Fruit fly (Drosophila melanogaster) Kc167 (cell line): ENCODE data around the gene DhpD.

Experiments
- Myc ChIP-seq: fragments of >200 bp; optimal IDR thresholded peaks from 2 replicates; lab custom pipeline; 2017; ENCODE audit warnings: missing external identifiers
- Sin3A ChIP-seq: fragments of >200 bp; optimal IDR thresholded peaks from 2 replicates; lab custom pipeline; 2018; ENCODE audit warnings: missing external identifiers
- h ChIP-seq: fragments of >200 bp; optimal IDR thresholded peaks from 3 replicates; lab custom pipeline; 2018; ENCODE audit warnings: missing external identifiers
- insv ChIP-seq: fragments of >200 bp; optimal IDR thresholded peaks from 3 replicates; lab custom pipeline; 2018; ENCODE audit warnings: missing external identifiers
- psq ChIP-seq: fragments of >200 bp; optimal IDR thresholded peaks from 2 replicates; lab custom pipeline; 2017; ENCODE audit warnings: missing external identifiers
- ttk ChIP-seq: sonication (Bioruptor generic); optimal IDR thresholded peaks from 2 replicates; lab custom pipeline; 2017; ENCODE audit warnings: missing external identifiers

DhpD gene

dm6 chr3R:4229137-4229764 is at the start of gene DhpD:
Gene DhpD (minus strand): TSS chr3R:4229238.
- TF ChIP-seq h (lab: Kevin White, UChicago): no peak
- TF ChIP-seq Sin3A (lab: Kevin White, UChicago): no peak
- TF ChIP-seq ttk (lab: Kevin White, UChicago): no peak

- no peak for TF ChIP-seq Myc (lab: Kevin White, UChicago)
- TF ChIP-seq Sin3A (lab: Kevin White, UChicago): no peak
- TF ChIP-seq psq (lab: Kevin White, UChicago): no peak
- no peak for TF ChIP-seq h (lab: Kevin White, UChicago)
- TF ChIP-seq ttk (lab: Kevin White, UChicago): no peak
- TF ChIP-seq insv: no peak
These were observed 48.8 kb upstream of the DhpD start, which contains the start of gene flip for dm6 chr3R:4277828-4278227. Gene flip (minus strand): TSS chr3R:4277928.

dm6 chr3R:4268339-4268738 is 39.3 kb upstream of the DhpD start:
- TF ChIP-seq Sin3A (lab: Kevin White, UChicago) (no peak), Myc (lab: Kevin White, UChicago) (no peak), psq (lab: Kevin White, UChicago) (no peak), insv (no peak), h (lab: Kevin White, UChicago) (no peak), ttk (lab: Kevin White, UChicago) (no peak)

dm6 chr3R:4266470-4266869 is 37.4 kb upstream of the DhpD start, which contains the start of gene CG1092:
Gene CG1092 (plus strand): TSS chr3R:4266770.
- no peak for TF ChIP-seq psq (lab: Kevin White, UChicago)

- TF ChIP-seq Sin3A (lab: Kevin White, UChicago): no peak
- no peak for TF ChIP-seq Myc (lab: Kevin White, UChicago)
- no peak for TF ChIP-seq ttk (lab: Kevin White, UChicago)
- no peak for TF ChIP-seq insv
- TF ChIP-seq psq (lab: Kevin White, UChicago): no peak
These were observed 27.6 kb upstream of the DhpD start, which contains the start of gene Or82a for dm6 chr3R:4256672-4257071. Gene Or82a (plus strand): TSS chr3R:4256972.

- TF ChIP-seq Myc (lab: Kevin White, UChicago) (no peak), h (lab: Kevin White, UChicago) (no peak), insv (no peak), ttk (lab: Kevin White, UChicago) (no peak), psq (lab: Kevin White, UChicago) (no peak), Sin3A (lab: Kevin White, UChicago) (no peak)
These were observed 25.4 kb upstream of the DhpD start, which contains the start of gene TwdlV for dm6 chr3R:4254408-4254807. Gene TwdlV (plus strand): TSS chr3R:4254708.

dm6 chr3R:4252943-4253342 is 23.9 kb upstream of the DhpD start, which contains the start of gene CG14644:
Gene CG14644 (minus strand): TSS chr3R:4253043.
- TF ChIP-seq Sin3A (lab: Kevin White, UChicago): no peak
- no peak for TF ChIP-seq h (lab: Kevin White, UChicago)
- TF ChIP-seq psq (lab: Kevin White, UChicago): no peak
- TF ChIP-seq Myc (lab: Kevin White, UChicago): no peak
- no peak for TF ChIP-seq insv
- TF ChIP-seq ttk (lab: Kevin White, UChicago): no peak

- TF ChIP-seq Myc (lab: Kevin White, UChicago) (no peak), h (lab: Kevin White, UChicago) (no peak), psq (lab: Kevin White, UChicago) (no peak), insv (no peak), Sin3A (lab: Kevin White, UChicago) (no peak), ttk (lab: Kevin White, UChicago) (no peak)
These were observed 22.2 kb upstream of the DhpD start, which contains the start of gene TwdlG for dm6 chr3R:4251241-4251640. Gene TwdlG (minus strand): TSS chr3R:4251341.

- no peak for TF ChIP-seq Myc (lab: Kevin White, UChicago)
- TF ChIP-seq insv: no peak
- no peak for TF ChIP-seq psq (lab: Kevin White, UChicago)
- no peak for TF ChIP-seq h (lab: Kevin White, UChicago)
- TF ChIP-seq Sin3A (lab: Kevin White, UChicago): no peak
- no peak for TF ChIP-seq ttk (lab: Kevin White, UChicago)
These were observed 20.9 kb upstream of the DhpD start for dm6 chr3R:4249947-4250346.

- TF ChIP-seq psq (lab: Kevin White, UChicago) (no peak), ttk (lab: Kevin White, UChicago) (no peak), Sin3A (lab: Kevin White, UChicago) (no peak), insv (no peak), h (lab: Kevin White, UChicago) (no peak), Myc (lab: Kevin White, UChicago) (no peak)
These were observed 17.6 kb upstream of the DhpD start, which contains the start of gene TwdlF for dm6 chr3R:4246578-4247070. Gene TwdlF (plus strand): TSS chr3R:4247020.

- no peak for TF ChIP-seq h (lab: Kevin White, UChicago)
- no peak for TF ChIP-seq ttk (lab: Kevin White, UChicago)
- TF ChIP-seq psq (lab: Kevin White, UChicago): no peak
- TF ChIP-seq Sin3A (lab: Kevin White, UChicago): no peak
- TF ChIP-seq Myc (lab: Kevin White, UChicago): no peak
- no peak for TF ChIP-seq insv
These were observed 14.3 kb upstream of the DhpD start, which contains the start of gene CG34305 for dm6 chr3R:4243096-4243940. Gene CG34305 (minus strand): TSS chr3R:4243146.
